Worm (Caenorhabditis elegans): ENCODE measurements around the gene phat-6.
A peak's percentile ranks its signal among the peaks of the same experiment; 100 is the strongest.

Gene phat-6

ce11 chrX:15155054-15155453 is 39.1 kb downstream of the phat-6 start (continued):
- no peak for TF ChIP-seq aly-2 (tag; optimal IDR thresholded peaks at IDR 0.05)
- no peak for TF ChIP-seq efl-1 (optimal IDR thresholded peaks at IDR 0.05)
- TF ChIP-seq efl-1 (GFP tag; optimal IDR thresholded peaks at IDR 0.05 in 1 of 2): peak in 1 of 2 experiments; percentile 29
- no peak for TF ChIP-seq nhr-76 (tag; optimal IDR thresholded peaks at IDR 0.05)
- no peak for TF ChIP-seq ztf-4 (tag; optimal IDR thresholded peaks at IDR 0.05)
- TF ChIP-seq lin-14 (GFP tag; optimal IDR thresholded peaks at IDR 0.05): peak; percentile 61
- no peak for TF ChIP-seq F16B12.6 (tag; optimal IDR thresholded peaks at IDR 0.05)

ce11 chrX:15148831-15149230 is 45.4 kb downstream of the phat-6 start:
- no peak for TF ChIP-seq lin-39 (tag; optimal IDR thresholded peaks at IDR 0.05)
- no peak for TF ChIP-seq fkh-10 (GFP tag; optimal IDR thresholded peaks at IDR 0.05)
- TF ChIP-seq nhr-20 (tag; optimal IDR thresholded peaks at IDR 0.05): no peak
- TF ChIP-seq xbp-1 (tag; optimal IDR thresholded peaks at IDR 0.05): no peak
- TF ChIP-seq sup-37 (GFP tag; optimal IDR thresholded peaks at IDR 0.05): no peak
- no peak for TF ChIP-seq mab-9 (GFP tag; IDR thresholded peaks at IDR 0.05)
- TF ChIP-seq Y116A8C.19 (tag; optimal IDR thresholded peaks at IDR 0.05; ENCODE audit: borderline replicate concordance): no peak
- no peak for TF ChIP-seq ceh-82 (tag; optimal IDR thresholded peaks at IDR 0.05)

- TF ChIP-seq nhr-85 (tag) (peak; percentile 10), fkh-10 (GFP tag; optimal IDR thresholded peaks at IDR 0.05) (no peak)
These were observed 45.8 kb downstream of the phat-6 start for ce11 chrX:15148389-15148788.

- TF ChIP-seq nhr-20 (tag; optimal IDR thresholded peaks at IDR 0.05) (no peak), hpl-2 (GFP tag; optimal IDR thresholded peaks at IDR 0.05) (no peak), nhr-77 (tag; optimal IDR thresholded peaks at IDR 0.05) (no peak), nhr-237 (tag; optimal IDR thresholded peaks at IDR 0.05) (no peak), pag-3 (tag; optimal IDR thresholded peaks at IDR 0.05; ENCODE audit: borderline replicate concordance, insufficient read depth) (no peak), lsy-2 (tag; optimal IDR thresholded peaks at IDR 0.05) (no peak), xbp-1 (tag; optimal IDR thresholded peaks at IDR 0.05) (no peak), lir-3 (tag; optimal IDR thresholded peaks at IDR 0.05; ENCODE audit: poor library complexity) (no peak), egl-27 (tag; optimal IDR thresholded peaks at IDR 0.05) (no peak), hlh-4 (tag; optimal IDR thresholded peaks at IDR 0.05) (no peak), lin-13 (GFP tag; optimal IDR thresholded peaks at IDR 0.05) (no peak), isw-1 (GFP tag; IDR thresholded peaks at IDR 0.05) (no peak), zag-1 (tag; optimal IDR thresholded peaks at IDR 0.05) (no peak), F16B12.6 (tag; optimal IDR thresholded peaks at IDR 0.05) (no peak), aha-1 (tag; optimal IDR thresholded peaks at IDR 0.05) (no peak)
These were observed 46.5 kb downstream of the phat-6 start, which contains the start of gene unc-7 for ce11 chrX:15147640-15148039. Gene unc-7 (minus strand): TSS chrX:15147740.

ce11 chrX:15146415-15147210 is 47.6 kb downstream of the phat-6 start:
- TF ChIP-seq lin-35 (GFP tag; optimal IDR thresholded peaks at IDR 0.05) (peak in 1 of 2 experiments; percentile 50), nhr-20 (tag; optimal IDR thresholded peaks at IDR 0.05) (peak; percentile 0), unc-62 (GFP tag; optimal IDR thresholded peaks at IDR 0.05) (no peak), nhr-19 (GFP tag; conservative IDR thresholded peaks at IDR 0.05) (peak; percentile 14; the same call in 1 of the 2 replicates), elt-3 (tag; optimal IDR thresholded peaks at IDR 0.05) (peak in 1 of 6 experiments; percentile 19), nhr-71 (tag; optimal IDR thresholded peaks at IDR 0.05) (peak; percentile 22), C16A3.4 (tag; optimal IDR thresholded peaks at IDR 0.05) (peak; percentile 44), irx-1 (tag; optimal IDR thresholded peaks at IDR 0.05) (no peak), snu-23 (GFP tag; optimal IDR thresholded peaks at IDR 0.05) (peak; percentile 18), nhr-90 (tag; optimal IDR thresholded peaks at IDR 0.05; ENCODE audit: poor library complexity) (peak; percentile 21)
